Worm (Caenorhabditis elegans) whole organism, young adult: ENCODE data around the gene doxa-1.
A peak's percentile ranks its signal among the peaks of the same experiment; 100 is the strongest.

Experiments used
- B0261.1 ChIP-seq: sonication (generic microtip); optimal IDR thresholded peaks from 2 replicates; lab custom pipeline; 2016; ENCODE audit warnings: mild to moderate bottlenecking, missing genetic modification characterization, moderate library complexity, missing compliant biosample characterization
- C17E4.6 ChIP-seq: fragments of 200-800 bp; sonication (Bioruptor generic); IDR thresholded peaks from 2 replicates; pipeline ENCODE4 v1.3.6; 2022; ENCODE audit warnings: missing genetic modification reagents, missing genetic modification characterization, missing compliant biosample characterization
- F37B4.10 ChIP-seq: fragments of 200-800 bp; sonication (Bioruptor generic); IDR thresholded peaks from 2 replicates; pipeline ENCODE4 v1.3.6; 2022; ENCODE audit warnings: missing genetic modification characterization, missing compliant biosample characterization
- F55B11.4 ChIP-seq: sonication (generic microtip); optimal IDR thresholded peaks from 2 replicates; lab custom pipeline; 2016; ENCODE audit warnings: missing compliant biosample characterization, missing genetic modification characterization, borderline replicate concordance; ENCODE audit not compliant: insufficient read depth
- K11D2.4 ChIP-seq: fragments of 200-800 bp; sonication (Bioruptor generic); IDR thresholded peaks from 2 replicates; pipeline ENCODE4 v1.3.6; 2022; ENCODE audit warnings: missing genetic modification reagents, missing genetic modification characterization, missing compliant biosample characterization
- K12H6.12 ChIP-seq: fragments of 200-800 bp; sonication (Bioruptor generic); optimal IDR thresholded peaks from 2 replicates; lab custom pipeline; 2018; ENCODE audit warnings: mild to moderate bottlenecking, missing genetic modification characterization, missing compliant biosample characterization
- T26A5.8 ChIP-seq: sonication (generic microtip); optimal IDR thresholded peaks from 2 replicates; lab custom pipeline; 2016; ENCODE audit warnings: missing genetic modification characterization, missing compliant biosample characterization
- Y53F4B.3 ChIP-seq: fragments of 200-800 bp; sonication (Bioruptor generic); IDR thresholded peaks from 2 replicates; pipeline ENCODE4 v1.3.6; 2022; ENCODE audit warnings: missing genetic modification reagents, missing genetic modification characterization, missing compliant biosample characterization
- Y56A3A.18 ChIP-seq: fragments of 200-800 bp; sonication (Bioruptor generic); IDR thresholded peaks from 2 replicates; pipeline ENCODE4 v1.3.6; 2022; ENCODE audit warnings: missing genetic modification reagents, missing genetic modification characterization, missing compliant biosample characterization
- Y67H2A.10 ChIP-seq: fragments of 200-800 bp; sonication (Bioruptor generic); conservative IDR thresholded peaks from 2 replicates; pipeline ENCODE4 v1.3.6; 2022; ENCODE audit warnings: missing genetic modification reagents, missing genetic modification characterization, missing compliant biosample characterization
- aptf-2 ChIP-seq: fragments of 200-800 bp; sonication (Bioruptor generic); conservative IDR thresholded peaks from 2 replicates; pipeline ENCODE4 v1.3.6; 2022; ENCODE audit warnings: missing genetic modification reagents, missing genetic modification characterization, missing compliant biosample characterization
- athp-1 ChIP-seq: sonication (generic microtip); optimal IDR thresholded peaks from 2 replicates; lab custom pipeline; 2017; ENCODE audit warnings: mild to moderate bottlenecking, missing genetic modification characterization, missing compliant biosample characterization
- attf-6 ChIP-seq: fragments of 200-800 bp; sonication (Bioruptor generic); IDR thresholded peaks from 2 replicates; pipeline ENCODE4 v1.3.6; 2022; ENCODE audit warnings: missing genetic modification reagents, missing genetic modification characterization, missing compliant biosample characterization
- ceh-100 ChIP-seq: fragments of 200-800 bp; sonication (Bioruptor generic); IDR thresholded peaks from 2 replicates; pipeline ENCODE4 v1.3.6; 2022; ENCODE audit warnings: missing genetic modification reagents, missing genetic modification characterization, missing compliant biosample characterization
- ceh-40 ChIP-seq: fragments of 200-800 bp; sonication (Bioruptor generic); IDR thresholded peaks from 2 replicates; pipeline ENCODE4 v1.3.6; 2022; ENCODE audit warnings: missing genetic modification characterization, missing compliant biosample characterization
- ceh-58 ChIP-seq: fragments of 200-800 bp; sonication (Bioruptor generic); IDR thresholded peaks from 2 replicates; pipeline ENCODE4 v1.3.6; 2022; ENCODE audit warnings: missing genetic modification characterization, missing compliant biosample characterization
- dpl-1 ChIP-seq: fragments of 150-350 bp; optimal IDR thresholded peaks from 2 replicates; lab custom pipeline; 2014; ENCODE audit warnings: missing biosample characterization, missing genetic modification reagents, missing genetic modification characterization
- efl-1 ChIP-seq: fragments of 150-350 bp; optimal IDR thresholded peaks from 2 replicates; lab custom pipeline; 2014; ENCODE audit warnings: missing biosample characterization, missing genetic modification reagents, missing genetic modification characterization
- ekl-4 ChIP-seq: fragments of 200-800 bp; sonication (Bioruptor generic); IDR thresholded peaks from 2 replicates; pipeline ENCODE4 v1.3.6; 2022; ENCODE audit warnings: missing genetic modification reagents, missing genetic modification characterization, missing compliant biosample characterization
- ets-4 ChIP-seq: fragments of 200-800 bp; sonication (Bioruptor generic); optimal IDR thresholded peaks from 2 replicates; lab custom pipeline; 2018; ENCODE audit warnings: mild to moderate bottlenecking, missing genetic modification characterization, missing compliant biosample characterization
- fkh-3 ChIP-seq: sonication (generic microtip); optimal IDR thresholded peaks from 2 replicates; lab custom pipeline; 2016; ENCODE audit warnings: mild to moderate bottlenecking, missing genetic modification characterization, missing compliant biosample characterization
- gei-17 ChIP-seq: fragments of 200-800 bp; sonication (Bioruptor generic); optimal IDR thresholded peaks from 2 replicates; lab custom pipeline; 2018; ENCODE audit warnings: mild to moderate bottlenecking, missing genetic modification characterization, missing compliant biosample characterization
- hlh-12 ChIP-seq: sonication (generic microtip); optimal IDR thresholded peaks from 2 replicates; lab custom pipeline; 2016; ENCODE audit warnings: missing genetic modification characterization, missing compliant biosample characterization
- let-526 ChIP-seq: fragments of 200-800 bp; sonication (Bioruptor generic); IDR thresholded peaks from 2 replicates; pipeline ENCODE4 v1.3.6; 2022; ENCODE audit warnings: missing genetic modification reagents, missing genetic modification characterization, missing compliant biosample characterization
- lin-26 ChIP-seq: fragments of 200-800 bp; sonication (Bioruptor generic); IDR thresholded peaks from 2 replicates; pipeline ENCODE4 v1.3.6; 2022; ENCODE audit warnings: missing genetic modification reagents, missing genetic modification characterization, missing compliant biosample characterization
- lin-40 ChIP-seq: sonication (generic microtip); optimal IDR thresholded peaks from 2 replicates; lab custom pipeline; 2016; ENCODE audit warnings: missing genetic modification characterization, mild to moderate bottlenecking, missing compliant biosample characterization, missing genotype, missing genetic modification reagents
- lin-54 ChIP-seq: fragments of 200-800 bp; sonication (Bioruptor generic); optimal IDR thresholded peaks from 2 replicates; lab custom pipeline; 2018; ENCODE audit warnings: mild to moderate bottlenecking, missing genetic modification characterization, missing compliant biosample characterization
- lsy-27 ChIP-seq: sonication (generic microtip); optimal IDR thresholded peaks from 2 replicates; lab custom pipeline; 2017; ENCODE audit warnings: missing genetic modification characterization, mild to moderate bottlenecking, missing compliant biosample characterization, antibody characterized with exemption, missing genotype, borderline replicate concordance; ENCODE audit not compliant: insufficient read depth
- madf-6 ChIP-seq: fragments of 200-800 bp; sonication (Bioruptor generic); IDR thresholded peaks from 2 replicates; pipeline ENCODE4 v1.3.6; 2022; ENCODE audit warnings: missing genetic modification reagents, missing genetic modification characterization, missing compliant biosample characterization
- madf-8 ChIP-seq: fragments of 200-800 bp; sonication (Bioruptor generic); conservative IDR thresholded peaks from 2 replicates; pipeline ENCODE4 v1.3.6; 2022; ENCODE audit warnings: missing genetic modification reagents, missing genetic modification characterization, missing compliant biosample characterization
- mcd-1 ChIP-seq: fragments of 200-800 bp; sonication (Bioruptor generic); IDR thresholded peaks from 2 replicates; pipeline ENCODE4 v1.3.6; 2022; ENCODE audit warnings: missing genetic modification reagents, missing genetic modification characterization, missing compliant biosample characterization
- nfya-1 ChIP-seq: sonication (generic microtip); optimal IDR thresholded peaks from 2 replicates; lab custom pipeline; 2017; ENCODE audit warnings: antibody characterized with exemption, missing compliant biosample characterization, missing genetic modification characterization, borderline replicate concordance; ENCODE audit not compliant: insufficient read depth
- nfya-2 ChIP-seq: fragments of 200-800 bp; sonication (Bioruptor generic); IDR thresholded peaks from 2 replicates; pipeline ENCODE4 v1.3.6; 2022; ENCODE audit warnings: missing genetic modification reagents, missing genetic modification characterization, missing compliant biosample characterization
- nfyb-1 ChIP-seq: fragments of 200-800 bp; sonication (Bioruptor generic); IDR thresholded peaks from 2 replicates; pipeline ENCODE4 v1.3.6; 2022; ENCODE audit warnings: missing genetic modification reagents, missing genetic modification characterization, missing compliant biosample characterization
- nhr-120 ChIP-seq: fragments of 200-800 bp; sonication (Bioruptor generic); IDR thresholded peaks from 2 replicates; pipeline ENCODE4 v1.3.6; 2022; ENCODE audit warnings: missing genetic modification characterization, missing compliant biosample characterization
- nhr-179 ChIP-seq: sonication (generic microtip); optimal IDR thresholded peaks from 2 replicates; lab custom pipeline; 2016; ENCODE audit warnings: mild to moderate bottlenecking, missing genetic modification characterization, missing compliant biosample characterization
- nhr-27 ChIP-seq: fragments of 200-800 bp; sonication (Bioruptor generic); optimal IDR thresholded peaks from 2 replicates; lab custom pipeline; 2018; ENCODE audit warnings: mild to moderate bottlenecking, missing genetic modification characterization, moderate library complexity, missing compliant biosample characterization
- nhr-80 ChIP-seq: sonication (generic microtip); optimal IDR thresholded peaks from 2 replicates; lab custom pipeline; 2016; ENCODE audit warnings: missing genetic modification characterization, missing compliant biosample characterization
- snpc-4 ChIP-seq, 5 experiments: fragments of 150-350 bp in 1 of 5; sonication (generic microtip) in 4 of 5; optimal IDR thresholded peaks; 2 replicates each; lab custom pipeline; 2014 to 2018; ENCODE audit warnings: missing genetic modification characterization in 5 of 5, missing biosample characterization in 3 of 5, antibody characterized with exemption in 2 of 5, mild to moderate bottlenecking in 2 of 5, missing compliant biosample characterization in 2 of 5, missing genotype in 2 of 5, moderate library complexity in 2 of 5, missing genetic modification reagents in 1 of 5
- sptf-2 ChIP-seq: fragments of 200-800 bp; sonication (Bioruptor generic); optimal IDR thresholded peaks from 2 replicates; lab custom pipeline; 2018; ENCODE audit warnings: mild to moderate bottlenecking, missing genetic modification characterization, missing compliant biosample characterization
- tbp1 ChIP-seq: fragments of 200-800 bp; sonication (Bioruptor generic); optimal IDR thresholded peaks from 2 replicates; lab custom pipeline; 2018; ENCODE audit warnings: mild to moderate bottlenecking, missing genetic modification characterization, missing compliant biosample characterization
- tlf-1 ChIP-seq: fragments of 200-800 bp; sonication (Bioruptor generic); optimal IDR thresholded peaks from 2 replicates; lab custom pipeline; 2018; ENCODE audit warnings: mild to moderate bottlenecking, missing genetic modification characterization, missing compliant biosample characterization
- unc-130 ChIP-seq: sonication (generic microtip); optimal IDR thresholded peaks from 2 replicates; lab custom pipeline; 2016; ENCODE audit warnings: missing genetic modification reagents, missing genetic modification characterization, missing compliant biosample characterization
- unc-62 ChIP-seq: fragments of 150-350 bp; optimal IDR thresholded peaks from 2 replicates; lab custom pipeline; 2014; ENCODE audit warnings: missing biosample characterization, missing genetic modification reagents, missing genetic modification characterization
- xnd-1 ChIP-seq: sonication (generic microtip); optimal IDR thresholded peaks from 2 replicates; lab custom pipeline; 2016; ENCODE audit warnings: missing genotype, missing genetic modification reagents, missing genetic modification characterization, missing compliant biosample characterization
- zfh-2 ChIP-seq: fragments of 200-800 bp; sonication (Bioruptor generic); conservative IDR thresholded peaks from 2 replicates; pipeline ENCODE4 v1.3.6; 2022; ENCODE audit warnings: missing genetic modification reagents, missing genetic modification characterization, missing compliant biosample characterization
- zim-3 ChIP-seq: sonication (generic microtip); optimal IDR thresholded peaks from 2 replicates; lab custom pipeline; 2017; ENCODE audit warnings: mild to moderate bottlenecking, missing genetic modification characterization, moderate library complexity, missing compliant biosample characterization
- ztf-18 ChIP-seq: sonication (generic microtip); optimal IDR thresholded peaks from 2 replicates; lab custom pipeline; 2016; ENCODE audit warnings: missing genotype, mild to moderate bottlenecking, missing genetic modification characterization, missing compliant biosample characterization
- ztf-26 ChIP-seq: sonication (generic microtip); optimal IDR thresholded peaks from 2 replicates; lab custom pipeline; 2017; ENCODE audit warnings: missing genetic modification characterization, missing compliant biosample characterization
- ztf-6 ChIP-seq: fragments of 200-800 bp; sonication (Bioruptor generic); IDR thresholded peaks from 2 replicates; pipeline ENCODE4 v1.3.6; 2022; ENCODE audit warnings: missing genetic modification reagents, missing genetic modification characterization, missing compliant biosample characterization

doxa-1 gene

DNA sequence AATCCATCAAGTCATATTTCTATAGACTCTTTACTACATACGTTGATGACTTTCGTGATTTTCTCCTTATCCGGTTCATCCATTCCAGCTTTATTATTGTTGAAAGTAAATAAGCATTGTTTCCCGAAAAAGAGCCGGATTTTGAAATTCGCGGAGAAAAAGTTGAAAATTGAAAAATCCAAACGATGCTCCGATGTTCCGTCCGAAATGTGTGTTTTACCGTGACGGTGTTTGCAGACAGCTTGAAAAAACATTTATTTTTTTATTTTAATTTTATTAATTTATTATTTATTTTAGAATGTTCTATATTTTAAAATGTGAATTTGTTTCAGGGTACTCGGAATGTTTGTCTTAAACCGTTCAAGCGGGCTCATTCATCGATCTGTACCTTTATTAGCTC is 49.9 kb downstream of the doxa-1 start, which contains the start of gene dnj-10 (continued):
- TF ChIP-seq nhr-120, result no peak
- no peak for TF ChIP-seq K11D2.4 (GFP tag; lab: Robert Waterston, UW)
- TF ChIP-seq ceh-58 (GFP tag; lab: Robert Waterston, UW), result no peak
- no peak for TF ChIP-seq F37B4.10
- TF ChIP-seq mcd-1 (GFP tag; lab: Robert Waterston, UW), result peak; percentile 62
- no peak for TF ChIP-seq B0261.1 (tag; lab: Kevin White, UChicago)
- TF ChIP-seq unc-62 (GFP tag; lab: Kevin White, UChicago), result no peak
- TF ChIP-seq gei-17 (GFP tag; lab: Kevin White, UChicago), result no peak
- no peak for TF ChIP-seq ceh-40 (GFP tag; lab: Robert Waterston, UW)
- no peak for TF ChIP-seq F55B11.4 (tag; lab: Kevin White, UChicago)
- no peak for TF ChIP-seq lin-40 (tag; lab: Kevin White, UChicago)
- no peak for TF ChIP-seq aptf-2
- TF ChIP-seq lin-26 (GFP tag; lab: Robert Waterston, UW), result no peak
- no peak for TF ChIP-seq xnd-1 (tag; lab: Kevin White, UChicago)
- no peak for TF ChIP-seq ztf-26 (tag; lab: Kevin White, UChicago)
- peak; percentile 1 for TF ChIP-seq ztf-18 (tag; lab: Kevin White, UChicago)
- no peak for TF ChIP-seq nhr-179 (tag; lab: Kevin White, UChicago)
- TF ChIP-seq nfya-2 (GFP tag; lab: Robert Waterston, UW), result no peak
- no peak for TF ChIP-seq zfh-2
- TF ChIP-seq attf-6 (GFP tag; lab: Robert Waterston, UW), result no peak
- TF ChIP-seq nfyb-1 (GFP tag; lab: Robert Waterston, UW), result no peak
- TF ChIP-seq ztf-6 (GFP tag; lab: Robert Waterston, UW), result no peak
- TF ChIP-seq nhr-80 (tag; lab: Kevin White, UChicago), result no peak
- TF ChIP-seq tbp1 (GFP tag; lab: Kevin White, UChicago), result peak; percentile 10
- TF ChIP-seq zim-3 (tag; lab: Kevin White, UChicago), result no peak
- TF ChIP-seq unc-130, result no peak
- peak; percentile 37; the same call in 1 of the 2 replicates for TF ChIP-seq ekl-4 (GFP tag; lab: Robert Waterston, UW)
- no peak for TF ChIP-seq let-526 (GFP tag; lab: Robert Waterston, UW)
- no peak for TF ChIP-seq snpc-4 (GFP tag; optimal IDR thresholded peaks at IDR 0.05; lab: Kevin White, UChicago)
- no peak for TF ChIP-seq snpc-4 (tag; optimal IDR thresholded peaks at IDR 0.05; lab: Kevin White, UChicago)
- no peak for TF ChIP-seq C17E4.6 (GFP tag; lab: Robert Waterston, UW)
- no peak for TF ChIP-seq athp-1 (tag; lab: Kevin White, UChicago)
- no peak for TF ChIP-seq tlf-1 (GFP tag; lab: Kevin White, UChicago)
- TF ChIP-seq ets-4 (GFP tag; lab: Kevin White, UChicago), result no peak
- TF ChIP-seq hlh-12, result no peak
- TF ChIP-seq madf-8 (GFP tag; lab: Robert Waterston, UW), result no peak
- TF ChIP-seq nhr-27 (tag; lab: Kevin White, UChicago), result no peak
- no peak for TF ChIP-seq sptf-2 (GFP tag; lab: Kevin White, UChicago)
- TF ChIP-seq Y56A3A.18 (GFP tag; lab: Robert Waterston, UW), result no peak
- TF ChIP-seq lin-54 (GFP tag; lab: Kevin White, UChicago), result peak; percentile 70
- no peak for TF ChIP-seq lsy-27
- TF ChIP-seq nfya-1, result no peak
- TF ChIP-seq efl-1 (GFP tag; lab: Kevin White, UChicago), result peak; percentile 24
- no peak for TF ChIP-seq fkh-3 (tag; lab: Kevin White, UChicago)
- no peak for TF ChIP-seq T26A5.8 (tag; lab: Kevin White, UChicago)
- peak; percentile 47 for TF ChIP-seq dpl-1 (GFP tag; lab: Kevin White, UChicago)
- no peak for TF ChIP-seq Y53F4B.3 (GFP tag; lab: Robert Waterston, UW)
- TF ChIP-seq Y67H2A.10, result no peak
- TF ChIP-seq K12H6.12 (tag; lab: Kevin White, UChicago), result no peak
- peak; percentile 54 for TF ChIP-seq madf-6 (GFP tag; lab: Robert Waterston, UW)
- no peak for TF ChIP-seq ceh-100 (GFP tag; lab: Robert Waterston, UW)
